Fruit fly (Drosophila melanogaster) whole organism, embryonic: Measurements from ENCODE around the gene CG31675.

Source experiments
- B-H2 ChIP-seq: fragments of 200-800 bp; sonication (Bioruptor generic); optimal IDR thresholded peaks from 2 replicates; lab custom pipeline; 2018; ENCODE audit warnings: missing biosample characterization, mild to moderate bottlenecking, missing genetic modification characterization
- CG1024 ChIP-seq: fragments of 200-800 bp; sonication (Bioruptor generic); IDR thresholded peaks from 2 replicates; pipeline ENCODE4 v1.3.6; 2022; ENCODE audit warnings: missing biosample characterization, missing genetic modification characterization
- CG10543 ChIP-seq: fragments of 200-800 bp; sonication (Bioruptor generic); optimal IDR thresholded peaks from 3 replicates; lab custom pipeline; 2017; ENCODE audit warnings: missing biosample characterization, mild to moderate bottlenecking, missing genetic modification characterization, moderate library complexity
- CG10979 ChIP-seq: fragments of 200-800 bp; sonication (Bioruptor generic); optimal IDR thresholded peaks from 2 replicates; lab custom pipeline; 2018; ENCODE audit warnings: missing biosample characterization, mild to moderate bottlenecking, missing genetic modification characterization, moderate library complexity
- CG12219 ChIP-seq: fragments of 200-800 bp; sonication (Bioruptor generic); optimal IDR thresholded peaks from 3 replicates; lab custom pipeline; 2018; ENCODE audit warnings: missing biosample characterization, mild to moderate bottlenecking, missing genetic modification characterization
- CG12236 ChIP-seq: fragments of 200-800 bp; sonication (Bioruptor generic); optimal IDR thresholded peaks from 2 replicates; lab custom pipeline; 2016; ENCODE audit warnings: missing biosample characterization, missing genetic modification characterization
- CG13287 ChIP-seq: fragments of 200-800 bp; sonication (Bioruptor generic); IDR thresholded peaks from 2 replicates; pipeline ENCODE4 v1.3.6; 2022; ENCODE audit warnings: missing biosample characterization, missing genetic modification characterization; ENCODE audit not compliant: partially characterized antibody
- CG14710 ChIP-seq: fragments of 200-800 bp; sonication (Bioruptor generic); optimal IDR thresholded peaks from 3 replicates; lab custom pipeline; 2019; ENCODE audit warnings: missing biosample characterization, mild to moderate bottlenecking, missing genetic modification characterization, moderate library complexity
- CG16863 ChIP-seq: fragments of 200-800 bp; sonication (Bioruptor generic); optimal IDR thresholded peaks from 3 replicates; lab custom pipeline; 2016; ENCODE audit warnings: missing biosample characterization, missing genetic modification characterization
- CG18262 ChIP-seq: fragments of 200-800 bp; optimal IDR thresholded peaks from 3 replicates; lab custom pipeline; 2019; ENCODE audit warnings: missing biosample characterization, mild to moderate bottlenecking, missing genetic modification characterization, moderate library complexity
- CG2116 ChIP-seq: fragments of 200-800 bp; sonication (Bioruptor generic); optimal IDR thresholded peaks from 3 replicates; lab custom pipeline; 2018; ENCODE audit warnings: missing biosample characterization, mild to moderate bottlenecking, missing genetic modification characterization
- CG3995 ChIP-seq: fragments of 200-800 bp; sonication (Bioruptor generic); optimal IDR thresholded peaks from 3 replicates; lab custom pipeline; 2016; ENCODE audit warnings: missing biosample characterization, missing genetic modification characterization
- CG4404 ChIP-seq: fragments of 200-800 bp; sonication (Bioruptor generic); IDR thresholded peaks from 2 replicates; pipeline ENCODE4 v1.3.6; 2022; ENCODE audit warnings: missing biosample characterization, missing genetic modification characterization
- CG5245 ChIP-seq: fragments of 200-800 bp; sonication (Bioruptor generic); optimal IDR thresholded peaks from 3 replicates; lab custom pipeline; 2016; ENCODE audit warnings: missing biosample characterization, missing genetic modification characterization
- CG6254 ChIP-seq: fragments of 200-800 bp; sonication (Bioruptor generic); optimal IDR thresholded peaks from 3 replicates; lab custom pipeline; 2017; ENCODE audit warnings: mild to moderate bottlenecking, missing biosample characterization, missing genetic modification reagents, missing genetic modification characterization
- CG6654 ChIP-seq: fragments of 200-800 bp; sonication (Bioruptor generic); optimal IDR thresholded peaks from 2 replicates; lab custom pipeline; 2017; ENCODE audit warnings: missing biosample characterization, mild to moderate bottlenecking, missing genetic modification characterization
- CG7271 ChIP-seq: fragments of 200-800 bp; sonication (Bioruptor generic); optimal IDR thresholded peaks from 2 replicates; lab custom pipeline; 2018; ENCODE audit warnings: missing biosample characterization, mild to moderate bottlenecking, missing genetic modification characterization, moderate library complexity
- CG8281 ChIP-seq: fragments of 200-800 bp; sonication (Bioruptor generic); optimal IDR thresholded peaks from 2 replicates; lab custom pipeline; 2018; ENCODE audit warnings: missing biosample characterization, mild to moderate bottlenecking, missing genetic modification characterization, moderate library complexity
- CG8388 ChIP-seq: fragments of 200-800 bp; sonication (Bioruptor generic); optimal IDR thresholded peaks from 2 replicates; lab custom pipeline; 2019; ENCODE audit warnings: missing biosample characterization, mild to moderate bottlenecking, missing genetic modification characterization, moderate library complexity
- CG8944 ChIP-seq: fragments of 200-800 bp; sonication (Bioruptor generic); optimal IDR thresholded peaks from 3 replicates; lab custom pipeline; 2016; ENCODE audit warnings: missing biosample characterization, missing genetic modification characterization
- CG9437 ChIP-seq: fragments of 200-800 bp; sonication (Bioruptor generic); optimal IDR thresholded peaks from 2 replicates; lab custom pipeline; 2018; ENCODE audit warnings: missing biosample characterization, mild to moderate bottlenecking, missing genetic modification characterization
- Dad ChIP-seq: fragments of 200-800 bp; sonication (Bioruptor generic); optimal IDR thresholded peaks from 3 replicates; lab custom pipeline; 2016; ENCODE audit warnings: missing biosample characterization, missing genetic modification characterization
- Dref ChIP-seq: fragments of 200-800 bp; sonication (Bioruptor generic); IDR thresholded peaks from 2 replicates; pipeline ENCODE4 v1.3.6; 2022; ENCODE audit warnings: missing biosample characterization, missing genetic modification characterization
- Hand ChIP-seq: fragments of 200-800 bp; sonication (Bioruptor generic); optimal IDR thresholded peaks from 2 replicates; lab custom pipeline; 2017; ENCODE audit warnings: mild to moderate bottlenecking, missing biosample characterization, missing genetic modification reagents, missing genetic modification characterization
- NC2α ChIP-seq: fragments of 200-800 bp; sonication (Bioruptor generic); optimal IDR thresholded peaks from 2 replicates; lab custom pipeline; 2016; ENCODE audit warnings: missing biosample characterization, missing genetic modification characterization
- Neu2 ChIP-seq: fragments of 200-800 bp; sonication (Bioruptor generic); optimal IDR thresholded peaks from 3 replicates; lab custom pipeline; 2016; ENCODE audit warnings: missing biosample characterization, missing genetic modification characterization, borderline replicate concordance
- PHDP ChIP-seq: fragments of 200-800 bp; sonication (Bioruptor generic); optimal IDR thresholded peaks from 3 replicates; lab custom pipeline; 2018; ENCODE audit warnings: missing biosample characterization, mild to moderate bottlenecking, missing genetic modification characterization, moderate library complexity
- Rx ChIP-seq: fragments of 200-800 bp; sonication (Bioruptor generic); IDR thresholded peaks from 2 replicates; pipeline ENCODE4 v1.3.6; 2022; ENCODE audit warnings: missing biosample characterization, missing genetic modification characterization
- Sry-δ ChIP-seq: fragments of 200-800 bp; sonication (Bioruptor generic); optimal IDR thresholded peaks from 2 replicates; lab custom pipeline; 2016; ENCODE audit warnings: missing biosample characterization, missing genetic modification characterization
- Trl ChIP-seq, 3 experiments: fragments of >200 bp in 2 of 3; fragments of 200-800 bp in 1 of 3; sonication (Bioruptor generic) in 1 of 3; optimal IDR thresholded peaks; 2 replicates in 1 of 3; 3 replicates in 2 of 3; lab custom pipeline; 2016 to 2017; ENCODE audit warnings: missing biosample characterization in 1 of 3, missing genetic modification characterization in 1 of 3
- ab ChIP-seq: fragments of 200-800 bp; sonication (Bioruptor generic); optimal IDR thresholded peaks from 2 replicates; lab custom pipeline; 2016; ENCODE audit warnings: missing biosample characterization, missing genetic modification characterization
- abd-A ChIP-seq: fragments of 200-800 bp; sonication (Bioruptor generic); optimal IDR thresholded peaks from 3 replicates; lab custom pipeline; 2019; ENCODE audit warnings: missing biosample characterization, mild to moderate bottlenecking, missing genetic modification characterization, moderate library complexity
- ato ChIP-seq: fragments of 200-800 bp; sonication (Bioruptor generic); IDR thresholded peaks from 2 replicates; pipeline ENCODE4 v1.3.6; 2022; ENCODE audit warnings: missing biosample characterization, missing genetic modification characterization; ENCODE audit not compliant: partially characterized antibody
- cato ChIP-seq: fragments of 200-800 bp; sonication (Bioruptor generic); optimal IDR thresholded peaks from 2 replicates; lab custom pipeline; 2016; ENCODE audit warnings: missing biosample characterization, missing genetic modification characterization, borderline replicate concordance
- chm ChIP-seq: fragments of 200-800 bp; sonication (Bioruptor generic); IDR thresholded peaks from 2 replicates; pipeline ENCODE4 v1.3.6; 2022; ENCODE audit warnings: missing biosample characterization, missing genetic modification characterization
- chn ChIP-seq: fragments of 200-800 bp; sonication (Bioruptor generic); optimal IDR thresholded peaks from 2 replicates; lab custom pipeline; 2016; ENCODE audit warnings: missing biosample characterization, missing genetic modification characterization
- da ChIP-seq: fragments of 200-800 bp; sonication (Bioruptor generic); optimal IDR thresholded peaks from 2 replicates; lab custom pipeline; 2016; ENCODE audit warnings: missing biosample characterization, missing genetic modification characterization
- dimm ChIP-seq: fragments of 200-800 bp; sonication (Bioruptor generic); IDR thresholded peaks from 2 replicates; pipeline ENCODE4 v1.3.6; 2022; ENCODE audit warnings: missing biosample characterization, missing genetic modification characterization
- fd96Cb ChIP-seq: fragments of 200-800 bp; sonication (Bioruptor generic); optimal IDR thresholded peaks from 2 replicates; lab custom pipeline; 2018; ENCODE audit warnings: missing biosample characterization, mild to moderate bottlenecking, missing genetic modification characterization, moderate library complexity
- fu2 ChIP-seq: fragments of 200-800 bp; sonication (Bioruptor generic); optimal IDR thresholded peaks from 2 replicates; lab custom pipeline; 2016; ENCODE audit warnings: missing biosample characterization, missing genetic modification characterization
- gce ChIP-seq: fragments of 200-800 bp; sonication (Bioruptor generic); IDR thresholded peaks from 3 replicates; pipeline ENCODE4 v1.3.6; 2022; ENCODE audit warnings: missing biosample characterization, missing genetic modification characterization
- hb ChIP-seq: fragments of 200-800 bp; sonication (Bioruptor generic); IDR thresholded peaks from 3 replicates; pipeline ENCODE4 v1.3.6; 2022; ENCODE audit warnings: missing biosample characterization, missing genetic modification characterization; ENCODE audit not compliant: partially characterized antibody
- her ChIP-seq: fragments of 200-800 bp; sonication (Bioruptor generic); optimal IDR thresholded peaks from 2 replicates; lab custom pipeline; 2016; ENCODE audit warnings: missing biosample characterization, missing genetic modification characterization
- p53 ChIP-seq: fragments of 200-800 bp; sonication (Bioruptor generic); optimal IDR thresholded peaks from 2 replicates; lab custom pipeline; 2016; ENCODE audit warnings: missing biosample characterization, missing genetic modification characterization
- phol ChIP-seq: fragments of 200-800 bp; sonication (Bioruptor generic); optimal IDR thresholded peaks from 3 replicates; lab custom pipeline; 2018; ENCODE audit warnings: missing biosample characterization, mild to moderate bottlenecking, missing genetic modification characterization, moderate library complexity
- repo ChIP-seq: fragments of 200-800 bp; sonication (Bioruptor generic); optimal IDR thresholded peaks from 2 replicates; lab custom pipeline; 2016; ENCODE audit warnings: missing biosample characterization, missing genetic modification characterization
- row ChIP-seq: fragments of 200-800 bp; sonication (Bioruptor generic); IDR thresholded peaks from 3 replicates; pipeline ENCODE4 v1.3.6; 2022; ENCODE audit warnings: missing biosample characterization, missing genetic modification characterization
- sd ChIP-seq: fragments of 200-800 bp; sonication (Bioruptor generic); optimal IDR thresholded peaks from 3 replicates; lab custom pipeline; 2018; ENCODE audit warnings: missing biosample characterization, mild to moderate bottlenecking, missing genetic modification characterization, moderate library complexity
- sqz ChIP-seq: fragments of 200-800 bp; sonication (Bioruptor generic); optimal IDR thresholded peaks from 3 replicates; lab custom pipeline; 2018; ENCODE audit warnings: missing biosample characterization, mild to moderate bottlenecking, missing genetic modification characterization
- usp ChIP-seq: fragments of >200 bp; optimal IDR thresholded peaks from 2 replicates; lab custom pipeline; 2017; ENCODE audit warnings: missing biosample characterization, missing genetic modification characterization

The CG31675 gene

dm6 chr2L:20918056-20918674, 50.6 kb downstream of the CG31675 start (continued):
- no peak for TF ChIP-seq Dref
- no peak for TF ChIP-seq ato (GFP tag; lab: Robert Waterston, UW)
- no peak for TF ChIP-seq ab (GFP tag; lab: Kevin White, UChicago)
- TF ChIP-seq abd-A (tag; lab: Kevin White, UChicago) = no peak
- TF ChIP-seq CG12219 = peak; percentile 84
- no peak for TF ChIP-seq Trl (optimal IDR thresholded peaks at IDR 0.05; lab: Kevin White, UChicago)
- TF ChIP-seq Trl (GFP tag; optimal IDR thresholded peaks at IDR 0.05; lab: Kevin White, UChicago) = peak; percentile 68
- TF ChIP-seq sqz = no peak
- TF ChIP-seq CG4404 = no peak
- TF ChIP-seq usp (GFP tag; lab: Kevin White, UChicago) = no peak
- TF ChIP-seq p53 (GFP tag; lab: Kevin White, UChicago) = peak; percentile 29
- TF ChIP-seq CG6254 = peak; percentile 56
- no peak for TF ChIP-seq CG7271 (tag; lab: Kevin White, UChicago)
- TF ChIP-seq row (GFP tag; lab: Robert Waterston, UW) = no peak; the same call in 2 of the 3 replicates
- no peak for TF ChIP-seq Neu2 (GFP tag; lab: Kevin White, UChicago)
- peak; percentile 15 for TF ChIP-seq CG2116 (GFP tag; lab: Kevin White, UChicago)
- TF ChIP-seq CG10979 (tag; lab: Kevin White, UChicago) = peak; percentile 43
- TF ChIP-seq CG8281 (tag; lab: Kevin White, UChicago) = no peak
- no peak for TF ChIP-seq sd (tag; lab: Kevin White, UChicago)
- no peak for TF ChIP-seq CG6654 (GFP tag; lab: Kevin White, UChicago)
- TF ChIP-seq her (GFP tag; lab: Kevin White, UChicago) = peak; percentile 65
- TF ChIP-seq hb (GFP tag; lab: Robert Waterston, UW) = no peak
- no peak for TF ChIP-seq CG9437 (GFP tag; lab: Kevin White, UChicago)
- TF ChIP-seq gce (GFP tag; lab: Robert Waterston, UW) = no peak
- TF ChIP-seq cato (GFP tag; lab: Kevin White, UChicago) = no peak
- no peak for TF ChIP-seq CG3995
- TF ChIP-seq fd96Cb (tag; lab: Kevin White, UChicago) = no peak
- TF ChIP-seq Dad (GFP tag; lab: Kevin White, UChicago) = peak; percentile 58
- TF ChIP-seq CG1024 (GFP tag; lab: Robert Waterston, UW) = peak; percentile 75; the same call in 1 of the 2 replicates
- peak; percentile 81 for TF ChIP-seq CG8388 (GFP tag; lab: Kevin White, UChicago)
- TF ChIP-seq CG14710 = no peak
- TF ChIP-seq Sry-δ (GFP tag; lab: Kevin White, UChicago) = no peak
- TF ChIP-seq NC2α (GFP tag; lab: Kevin White, UChicago) = peak; percentile 35
- TF ChIP-seq Rx = no peak
- no peak for TF ChIP-seq CG13287 (GFP tag; lab: Robert Waterston, UW)
- TF ChIP-seq CG5245 (GFP tag; lab: Kevin White, UChicago) = peak; percentile 66
- peak; percentile 48 for TF ChIP-seq fu2 (GFP tag; lab: Kevin White, UChicago)
- peak; percentile 75 for TF ChIP-seq B-H2 (GFP tag; lab: Kevin White, UChicago)
- TF ChIP-seq CG10543 = peak; percentile 68
- peak; percentile 58 for TF ChIP-seq repo (GFP tag; lab: Kevin White, UChicago)
- peak; percentile 91 for TF ChIP-seq chm
- TF ChIP-seq Hand (GFP tag; lab: Kevin White, UChicago) = peak; percentile 78
- 0 out of 2 replicates have a peak, but pooled peaks have one; percentile 14 for TF ChIP-seq dimm (GFP tag; lab: Robert Waterston, UW)
- no peak for TF ChIP-seq CG18262 (tag; lab: Kevin White, UChicago)
- TF ChIP-seq CG8944 = peak; percentile 41
- peak; percentile 58 for TF ChIP-seq chn
- peak; percentile 27 for TF ChIP-seq CG12236
- peak; percentile 86 for TF ChIP-seq PHDP (tag; lab: Kevin White, UChicago)
- TF ChIP-seq da (GFP tag; lab: Kevin White, UChicago) = no peak
- TF ChIP-seq phol (tag; lab: Kevin White, UChicago) = no peak
- peak; percentile 79 for TF ChIP-seq CG16863 (GFP tag; lab: Kevin White, UChicago)
